Worm (Caenorhabditis elegans) whole organism, L1 larva: Measurements from ENCODE around the gene srxa-13.
A peak's percentile ranks its signal among the peaks of the same experiment; 100 is the strongest.

Source experiments
- elt-3 ChIP-seq, 6 experiments: fragments of 150-350 bp in 1 of 6; sonication (generic microtip); optimal IDR thresholded peaks; 2 replicates each; lab custom pipeline; 2017 to 2018; ENCODE audit warnings: missing biosample characterization in 6 of 6, missing genetic modification characterization in 6 of 6, inconsistent platforms in 1 of 6
- nhr-11 ChIP-seq: fragments of 150-350 bp; optimal IDR thresholded peaks from 2 replicates; lab custom pipeline; 2014; ENCODE audit warnings: missing biosample characterization, missing genetic modification characterization
- pax-3 ChIP-seq: fragments of 200-800 bp; sonication (Bioruptor generic); optimal IDR thresholded peaks from 2 replicates; lab custom pipeline; 2018; ENCODE audit warnings: mild to moderate bottlenecking, missing genetic modification characterization, moderate library complexity, missing compliant biosample characterization
- sox-4 ChIP-seq: sonication (generic microtip); optimal IDR thresholded peaks from 2 replicates; lab custom pipeline; 2016; ENCODE audit warnings: missing genetic modification characterization, missing compliant biosample characterization
- vab-15 ChIP-seq: sonication (generic microtip); optimal IDR thresholded peaks from 2 replicates; lab custom pipeline; 2017; ENCODE audit warnings: missing genotype, mild to moderate bottlenecking, missing genetic modification characterization, missing compliant biosample characterization

ce11 chrV:13908120-13908915 is 21.3 kb upstream of the srxa-13 start:
- TF ChIP-seq vab-15 = no peak
- no peak for TF ChIP-seq nhr-11 (tag; lab: Kevin White, UChicago)
- TF ChIP-seq sox-4 (tag; lab: Kevin White, UChicago) = no peak
- peak; percentile 61 for TF ChIP-seq pax-3 (tag; lab: Kevin White, UChicago)
- TF ChIP-seq elt-3 (tag; optimal IDR thresholded peaks at IDR 0.05; lab: Kevin White, UChicago) = peak in 1 of 6 experiments; percentile 6
